Worm (Caenorhabditis elegans): ENCODE measurements around the gene T22C8.6.

ce11 chrII:8587660-8588230, 42.3 kb downstream of the T22C8.6 start:
- TF ChIP-seq ztf-11 (tag; optimal IDR thresholded peaks at IDR 0.05) (no peak), unc-62 (GFP tag; optimal IDR thresholded peaks at IDR 0.05) (no peak), zag-1 (tag; optimal IDR thresholded peaks at IDR 0.05) (peak; percentile 28)

Measured in whole organism, L2 larva.